Fruit fly (Drosophila melanogaster): Measurements from ENCODE around the gene ssp6.

ssp6 gene

dm6 chr3L:6082561-6082960, 6.0 kb downstream of the ssp6 start, which contains the start of gene CG13293 (continued):
- TF ChIP-seq CG1832 (GFP tag; optimal IDR thresholded peaks at IDR 0.05): no peak
- TF ChIP-seq Fer3 (tag; optimal IDR thresholded peaks at IDR 0.05): no peak
- no peak for TF ChIP-seq pros (GFP tag; optimal IDR thresholded peaks at IDR 0.05)
- TF ChIP-seq CG14710 (tag; optimal IDR thresholded peaks at IDR 0.05): peak; percentile 17
- TF ChIP-seq CG30403 (GFP tag; optimal IDR thresholded peaks at IDR 0.05): no peak
- TF ChIP-seq MBD-R2 (GFP tag; IDR thresholded peaks at IDR 0.05): peak; percentile 22; the same call in 1 of the 2 replicates
- TF ChIP-seq CG7357 (GFP tag; IDR thresholded peaks at IDR 0.05): 0 out of 3 replicates have a peak, but pooled peaks have one; percentile 16
- TF ChIP-seq Hr51 (GFP tag; optimal IDR thresholded peaks at IDR 0.05): no peak
- TF ChIP-seq CG11504 (tag; optimal IDR thresholded peaks at IDR 0.05): peak; percentile 12
- TF ChIP-seq CG4854 (GFP tag; optimal IDR thresholded peaks at IDR 0.05): no peak
- TF ChIP-seq zfh2 (GFP tag; optimal IDR thresholded peaks at IDR 0.05): no peak
- no peak for TF ChIP-seq Dek (tag; optimal IDR thresholded peaks at IDR 0.05)
- no peak for TF ChIP-seq gem (tag; optimal IDR thresholded peaks at IDR 0.05)
- no peak for TF ChIP-seq dati (GFP tag; IDR thresholded peaks at IDR 0.05)
- TF ChIP-seq Adf1 (GFP tag; IDR thresholded peaks at IDR 0.05): no peak

- TF ChIP-seq gem (tag; optimal IDR thresholded peaks at IDR 0.05): peak; percentile 45
- TF ChIP-seq CG3065 (GFP tag; optimal IDR thresholded peaks at IDR 0.05): no peak
- 0 out of 2 replicates have a peak, but pooled peaks have one; percentile 1 for TF ChIP-seq slbo (GFP tag; IDR thresholded peaks at IDR 0.05)
- no peak for TF ChIP-seq CG7987 (GFP tag; optimal IDR thresholded peaks at IDR 0.05)
- peak; percentile 54; the same call in 1 of the 2 replicates for TF ChIP-seq Drgx (GFP tag; IDR thresholded peaks at IDR 0.05)
- no peak for TF ChIP-seq CG10565 (GFP tag; optimal IDR thresholded peaks at IDR 0.05)
- peak; percentile 27 for TF ChIP-seq CG11504 (tag; optimal IDR thresholded peaks at IDR 0.05)
- TF ChIP-seq Ptx1 (GFP tag; IDR thresholded peaks at IDR 0.05): 0 out of 2 replicates have a peak, but pooled peaks have one; percentile 12
Measured at dm6 chr3L:6084446-6084845, 7.9 kb downstream of the ssp6 start.

DNA sequence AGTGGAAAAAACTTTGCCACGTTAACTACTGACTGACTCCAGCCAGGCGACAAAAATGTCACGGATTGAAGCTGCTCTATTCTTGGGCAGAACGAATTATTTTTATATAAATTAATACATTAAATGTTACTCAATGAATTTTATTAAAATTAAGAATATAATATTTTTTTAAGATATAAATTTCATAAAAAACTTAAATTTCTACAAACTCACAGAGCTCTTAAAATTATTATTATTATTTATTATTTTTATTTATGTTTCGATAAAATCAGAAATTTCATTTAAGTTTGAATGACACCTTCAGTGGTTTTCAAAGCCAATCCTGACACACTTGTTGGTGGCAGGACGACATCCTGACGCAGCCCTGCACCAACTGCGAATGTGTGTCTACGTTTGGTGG, 8.6 kb downstream of the ssp6 start:
- TF ChIP-seq cas (GFP tag; IDR thresholded peaks at IDR 0.05) (no peak), CG8290 (GFP tag; optimal IDR thresholded peaks at IDR 0.05) (no peak), CG8290 (tag; optimal IDR thresholded peaks at IDR 0.05) (no peak), NFAT (GFP tag; IDR thresholded peaks at IDR 0.05) (no peak), her (GFP tag; optimal IDR thresholded peaks at IDR 0.05) (no peak), sob (GFP tag; IDR thresholded peaks at IDR 0.05) (0 out of 2 replicates have a peak, but pooled peaks have one; percentile 5), CG14710 (tag; optimal IDR thresholded peaks at IDR 0.05) (peak; percentile 19), Hey (tag; optimal IDR thresholded peaks at IDR 0.05) (no peak), row (GFP tag; IDR thresholded peaks at IDR 0.05) (peak; percentile 25; the same call in 1 of the 3 replicates), C15 (GFP tag; IDR thresholded peaks at IDR 0.05) (no peak), bigmax (GFP tag; optimal IDR thresholded peaks at IDR 0.05) (no peak), CG10267 (tag; optimal IDR thresholded peaks at IDR 0.05) (peak; percentile 31), lola (GFP tag; optimal IDR thresholded peaks at IDR 0.05) (peak in 1 of 3 experiments; percentile 38), CG2889 (GFP tag; IDR thresholded peaks at IDR 0.05) (no peak), CG18764 (GFP tag; optimal IDR thresholded peaks at IDR 0.05) (no peak), vvl (GFP tag; IDR thresholded peaks at IDR 0.05) (no peak), unpg (GFP tag; optimal IDR thresholded peaks at IDR 0.05) (peak; percentile 33), D (optimal IDR thresholded peaks at IDR 0.05) (no peak), D (GFP tag; optimal IDR thresholded peaks at IDR 0.05) (peak; percentile 32), hth (optimal IDR thresholded peaks at IDR 0.05) (no peak), Chrac-16 (GFP tag; optimal IDR thresholded peaks at IDR 0.05) (no peak), dan (GFP tag; IDR thresholded peaks at IDR 0.05) (no peak), CG6254 (GFP tag; optimal IDR thresholded peaks at IDR 0.05) (no peak), CG2129 (GFP tag; IDR thresholded peaks at IDR 0.05; ENCODE audit: partially characterized antibody) (no peak), gce (GFP tag; IDR thresholded peaks at IDR 0.05) (no peak), CG1529 (GFP tag; optimal IDR thresholded peaks at IDR 0.05) (no peak), Sox100B (GFP tag; optimal IDR thresholded peaks at IDR 0.05) (peak; percentile 50), Hand (GFP tag; optimal IDR thresholded peaks at IDR 0.05) (no peak), Stat92E (GFP tag; optimal IDR thresholded peaks at IDR 0.05) (no peak)

Data from whole organism, embryonic.